Fruit fly (Drosophila melanogaster) whole organism, prepupa: ENCODE data around the gene CG16989.
A peak's percentile ranks its signal among the peaks of the same experiment; 100 is the strongest.

ENCODE experiments used
- Blimp-1 ChIP-seq: fragments of 200-800 bp; sonication (Bioruptor generic); optimal IDR thresholded peaks from 3 replicates; lab custom pipeline; 2017; ENCODE audit warnings: missing biosample characterization, missing genetic modification characterization, mild to moderate bottlenecking, moderate library complexity, missing genetic modification reagents
- CG10631 ChIP-seq: fragments of 200-800 bp; sonication (Bioruptor generic); optimal IDR thresholded peaks from 2 replicates; lab custom pipeline; 2016; ENCODE audit warnings: missing biosample characterization, missing genetic modification characterization
- CG10669 ChIP-seq: fragments of 200-800 bp; sonication (Bioruptor generic); optimal IDR thresholded peaks from 3 replicates; lab custom pipeline; 2018; ENCODE audit warnings: missing biosample characterization, mild to moderate bottlenecking, missing genetic modification characterization, moderate library complexity
- CG15336 ChIP-seq: fragments of 200-800 bp; sonication (Bioruptor generic); IDR thresholded peaks from 2 replicates; pipeline ENCODE4 v1.3.6; 2022; ENCODE audit warnings: missing biosample characterization, missing genetic modification characterization
- CG1621 ChIP-seq: fragments of 200-800 bp; sonication (Bioruptor generic); optimal IDR thresholded peaks from 3 replicates; lab custom pipeline; 2018; ENCODE audit warnings: missing biosample characterization, mild to moderate bottlenecking, missing genetic modification characterization
- CG3032 ChIP-seq: fragments of 200-800 bp; optimal IDR thresholded peaks from 2 replicates; lab custom pipeline; 2019; ENCODE audit warnings: missing biosample characterization, mild to moderate bottlenecking, missing genetic modification characterization, moderate library complexity
- CG31627 ChIP-seq: fragments of 200-800 bp; sonication (Bioruptor generic); optimal IDR thresholded peaks from 3 replicates; lab custom pipeline; 2016; ENCODE audit warnings: missing biosample characterization, missing genetic modification characterization
- CG3919 ChIP-seq: fragments of 200-800 bp; sonication (Bioruptor generic); optimal IDR thresholded peaks from 3 replicates; lab custom pipeline; 2016; ENCODE audit warnings: missing biosample characterization, missing genetic modification characterization
- CG4318 ChIP-seq: fragments of 200-800 bp; sonication (Bioruptor generic); optimal IDR thresholded peaks from 3 replicates; lab custom pipeline; 2017; ENCODE audit warnings: missing biosample characterization, mild to moderate bottlenecking, missing genetic modification characterization
- CG6163 ChIP-seq: fragments of 200-800 bp; sonication (Bioruptor generic); IDR thresholded peaks from 3 replicates; pipeline ENCODE4 v1.3.6; 2022; ENCODE audit warnings: missing biosample characterization, missing genetic modification characterization
- CG6276 ChIP-seq: fragments of 200-800 bp; sonication (Bioruptor generic); optimal IDR thresholded peaks from 2 replicates; lab custom pipeline; 2017; ENCODE audit warnings: missing biosample characterization, mild to moderate bottlenecking, missing genetic modification characterization
- CG6792 ChIP-seq: fragments of 200-800 bp; sonication (Bioruptor generic); optimal IDR thresholded peaks from 3 replicates; lab custom pipeline; 2016; ENCODE audit warnings: missing biosample characterization, missing genetic modification characterization
- CG6808 ChIP-seq: fragments of 200-800 bp; sonication (Bioruptor generic); optimal IDR thresholded peaks from 3 replicates; lab custom pipeline; 2017; ENCODE audit warnings: missing biosample characterization, missing genetic modification characterization, mild to moderate bottlenecking, moderate library complexity, missing genetic modification reagents
- CG6854 ChIP-seq: fragments of 200-800 bp; sonication (Bioruptor generic); optimal IDR thresholded peaks from 2 replicates; lab custom pipeline; 2017; ENCODE audit warnings: missing biosample characterization, mild to moderate bottlenecking, missing genetic modification characterization
- CG8319 ChIP-seq: fragments of 200-800 bp; sonication (Bioruptor generic); optimal IDR thresholded peaks from 3 replicates; lab custom pipeline; 2016; ENCODE audit warnings: missing biosample characterization, missing genetic modification characterization
- CG8632 ChIP-seq: fragments of 200-800 bp; sonication (Bioruptor generic); optimal IDR thresholded peaks from 3 replicates; lab custom pipeline; 2016; ENCODE audit warnings: missing biosample characterization, missing genetic modification characterization
- Eip75B ChIP-seq: fragments of 200-800 bp; sonication (Bioruptor generic); optimal IDR thresholded peaks from 3 replicates; lab custom pipeline; 2016; ENCODE audit warnings: missing biosample characterization, missing genetic modification characterization
- Eip78C ChIP-seq: fragments of 200-800 bp; sonication (Bioruptor generic); peaks from one replicate; lab custom pipeline; 2016; ENCODE audit warnings: missing biosample characterization, missing genetic modification characterization
- Ets21C ChIP-seq: fragments of 200-800 bp; sonication (Bioruptor generic); optimal IDR thresholded peaks from 3 replicates; lab custom pipeline; 2016; ENCODE audit warnings: missing biosample characterization, missing genetic modification characterization
- Ets96B ChIP-seq: fragments of 200-800 bp; optimal IDR thresholded peaks from 2 replicates; lab custom pipeline; 2019; ENCODE audit warnings: missing biosample characterization, mild to moderate bottlenecking, missing genetic modification characterization, moderate library complexity
- Hr38 ChIP-seq: sonication (Bioruptor generic); optimal IDR thresholded peaks from 2 replicates; lab custom pipeline; 2016; ENCODE audit warnings: missing biosample characterization, missing genetic modification characterization
- Hr39 ChIP-seq: fragments of 200-800 bp; sonication (Bioruptor generic); optimal IDR thresholded peaks from 2 replicates; lab custom pipeline; 2016; ENCODE audit warnings: missing biosample characterization, missing genetic modification characterization
- Hr4 ChIP-seq: fragments of 200-800 bp; sonication (Bioruptor generic); optimal IDR thresholded peaks from 3 replicates; lab custom pipeline; 2016; ENCODE audit warnings: missing biosample characterization, missing genetic modification characterization
- Met ChIP-seq: fragments of 200-800 bp; sonication (Bioruptor generic); optimal IDR thresholded peaks from 3 replicates; lab custom pipeline; 2016; ENCODE audit warnings: missing biosample characterization, missing genetic modification characterization
- OdsH ChIP-seq: fragments of 200-800 bp; sonication (Bioruptor generic); optimal IDR thresholded peaks from 3 replicates; lab custom pipeline; 2016; ENCODE audit warnings: missing biosample characterization, missing genetic modification characterization
- Smox ChIP-seq: fragments of 200-800 bp; sonication (Bioruptor generic); optimal IDR thresholded peaks from 3 replicates; lab custom pipeline; 2016; ENCODE audit warnings: missing biosample characterization, missing genetic modification characterization
- Sox102F ChIP-seq: fragments of 200-800 bp; sonication (Bioruptor generic); optimal IDR thresholded peaks from 2 replicates; lab custom pipeline; 2016; ENCODE audit warnings: missing biosample characterization, mild to moderate bottlenecking, missing genetic modification characterization
- Sox14 ChIP-seq: fragments of 200-800 bp; sonication (Bioruptor generic); optimal IDR thresholded peaks from 3 replicates; lab custom pipeline; 2016; ENCODE audit warnings: missing biosample characterization, missing genetic modification characterization
- achi ChIP-seq: fragments of 200-800 bp; sonication (Bioruptor generic); optimal IDR thresholded peaks from 3 replicates; lab custom pipeline; 2016; ENCODE audit warnings: missing biosample characterization, missing genetic modification characterization
- acj6 ChIP-seq: fragments of 200-800 bp; sonication (Bioruptor generic); optimal IDR thresholded peaks from 3 replicates; lab custom pipeline; 2016; ENCODE audit warnings: missing biosample characterization, missing genetic modification characterization
- cyc ChIP-seq: fragments of 200-800 bp; sonication (Bioruptor generic); optimal IDR thresholded peaks from 3 replicates; lab custom pipeline; 2016; ENCODE audit warnings: missing biosample characterization, missing genetic modification characterization
- dac ChIP-seq: fragments of 200-800 bp; sonication (Bioruptor generic); optimal IDR thresholded peaks from 2 replicates; lab custom pipeline; 2017; ENCODE audit warnings: missing biosample characterization, mild to moderate bottlenecking, missing genetic modification characterization
- eg ChIP-seq: fragments of 200-800 bp; sonication (Bioruptor generic); IDR thresholded peaks from 3 replicates; pipeline ENCODE4 v1.3.6; 2022; ENCODE audit warnings: missing biosample characterization, missing genetic modification characterization
- esn ChIP-seq: fragments of 200-800 bp; sonication (Bioruptor generic); optimal IDR thresholded peaks from 2 replicates; lab custom pipeline; 2016; ENCODE audit warnings: missing biosample characterization, mild to moderate bottlenecking, missing genetic modification characterization, moderate library complexity
- fd85E ChIP-seq: fragments of 200-800 bp; sonication (Bioruptor generic); optimal IDR thresholded peaks from 3 replicates; lab custom pipeline; 2016; ENCODE audit warnings: missing biosample characterization, missing genetic modification characterization
- fkh ChIP-seq: fragments of 200-800 bp; sonication (Bioruptor generic); optimal IDR thresholded peaks from 3 replicates; lab custom pipeline; 2017; ENCODE audit warnings: missing biosample characterization, mild to moderate bottlenecking, missing genetic modification characterization, moderate library complexity
- lz ChIP-seq: fragments of 200-800 bp; sonication (Bioruptor generic); optimal IDR thresholded peaks from 3 replicates; lab custom pipeline; 2016; ENCODE audit warnings: missing biosample characterization, missing genetic modification characterization
- net ChIP-seq: fragments of 200-800 bp; sonication (Bioruptor generic); optimal IDR thresholded peaks from 3 replicates; lab custom pipeline; 2016; ENCODE audit warnings: missing biosample characterization, missing genetic modification characterization
- pdm3 ChIP-seq: fragments of 200-800 bp; sonication (Bioruptor generic); optimal IDR thresholded peaks from 3 replicates; lab custom pipeline; 2016; ENCODE audit warnings: missing biosample characterization, missing genetic modification characterization
- ss ChIP-seq, 2 experiments: fragments of 200-800 bp; sonication (Bioruptor generic); optimal IDR thresholded peaks; 2 replicates in 1 of 2; 3 replicates in 1 of 2; lab custom pipeline; 2017 to 2018; ENCODE audit warnings: mild to moderate bottlenecking in 2 of 2, missing biosample characterization in 2 of 2, missing genetic modification characterization in 2 of 2, moderate library complexity in 1 of 2
- svp ChIP-seq: fragments of 200-800 bp; sonication (Bioruptor generic); peaks from one replicate; lab custom pipeline; 2016; ENCODE audit warnings: missing biosample characterization, missing genetic modification characterization
- topi ChIP-seq: fragments of 200-800 bp; sonication (Bioruptor generic); optimal IDR thresholded peaks from 3 replicates; lab custom pipeline; 2016; ENCODE audit warnings: missing biosample characterization, missing genetic modification characterization
- vri ChIP-seq: fragments of 200-800 bp; sonication (Bioruptor generic); optimal IDR thresholded peaks from 3 replicates; lab custom pipeline; 2016; ENCODE audit warnings: missing biosample characterization, mild to moderate bottlenecking, missing genetic modification characterization

Gene CG16989

dm6 chrX:758892-759621, 33.9 kb upstream of the CG16989 start, which contains the start of gene CG5273:
Gene CG5273 (plus strand): TSS chrX:759594.
- TF ChIP-seq Blimp-1 (GFP tag; lab: Kevin White, UChicago) (peak; percentile 93), Hr38 (no peak), Eip75B (GFP tag; lab: Kevin White, UChicago) (peak; percentile 1), CG6792 (GFP tag; lab: Kevin White, UChicago) (no peak), Smox (GFP tag; lab: Kevin White, UChicago) (peak; percentile 15), esn (GFP tag; lab: Kevin White, UChicago) (peak; percentile 42), vri (GFP tag; lab: Kevin White, UChicago) (peak; percentile 55), pdm3 (GFP tag; lab: Kevin White, UChicago) (no peak), fd85E (GFP tag; lab: Kevin White, UChicago) (no peak), CG6854 (GFP tag; lab: Kevin White, UChicago) (no peak), Ets21C (GFP tag; lab: Kevin White, UChicago) (no peak), CG8319 (GFP tag; lab: Kevin White, UChicago) (no peak), eg (GFP tag; lab: Robert Waterston, UW) (0 out of 3 replicates have a peak, but pooled peaks have one; percentile 6), Eip78C (GFP tag; lab: Kevin White, UChicago) (peak; percentile 75), topi (GFP tag; lab: Kevin White, UChicago) (peak; percentile 34), acj6 (GFP tag; lab: Kevin White, UChicago) (no peak), CG3919 (GFP tag; lab: Kevin White, UChicago) (peak; percentile 12), Met (GFP tag; lab: Kevin White, UChicago) (no peak), lz (peak; percentile 11), fkh (GFP tag; lab: Kevin White, UChicago) (no peak), CG3032 (no peak), Sox14 (GFP tag; lab: Kevin White, UChicago) (peak; percentile 22), Sox102F (peak; percentile 28), cyc (GFP tag; lab: Kevin White, UChicago) (no peak), OdsH (GFP tag; lab: Kevin White, UChicago) (no peak), CG10669 (no peak), CG10631 (GFP tag; lab: Kevin White, UChicago) (no peak), Hr4 (GFP tag; lab: Kevin White, UChicago) (no peak), net (GFP tag; lab: Kevin White, UChicago) (no peak), CG6276 (GFP tag; lab: Kevin White, UChicago) (no peak), CG6808 (GFP tag; lab: Kevin White, UChicago) (peak; percentile 8), CG1621 (tag; lab: Kevin White, UChicago) (peak; percentile 36), CG8632 (GFP tag; lab: Kevin White, UChicago) (no peak), Ets96B (tag; lab: Kevin White, UChicago) (no peak), CG15336 (GFP tag; lab: Robert Waterston, UW) (no peak), achi (peak; percentile 73), ss (GFP tag; optimal IDR thresholded peaks at IDR 0.05; lab: Kevin White, UChicago) (peak; percentile 8 to 34), svp (GFP tag; lab: Kevin White, UChicago) (peak; percentile 90), CG6163 (no peak), dac (GFP tag; lab: Kevin White, UChicago) (no peak)

dm6 chrX:762047-762446, 30.9 kb upstream of the CG16989 start:
- TF ChIP-seq CG31627 (GFP tag; lab: Kevin White, UChicago) (no peak), CG1621 (tag; lab: Kevin White, UChicago) (no peak), eg (GFP tag; lab: Robert Waterston, UW) (no peak), CG15336 (GFP tag; lab: Robert Waterston, UW) (no peak), acj6 (GFP tag; lab: Kevin White, UChicago) (no peak), CG4318 (GFP tag; lab: Kevin White, UChicago) (no peak), Blimp-1 (GFP tag; lab: Kevin White, UChicago) (no peak), achi (no peak), Eip75B (GFP tag; lab: Kevin White, UChicago) (no peak), Hr39 (GFP tag; lab: Kevin White, UChicago) (no peak), Sox102F (no peak), Ets21C (GFP tag; lab: Kevin White, UChicago) (no peak), Hr38 (no peak), fd85E (GFP tag; lab: Kevin White, UChicago) (no peak), Eip78C (GFP tag; lab: Kevin White, UChicago) (no peak), Ets96B (tag; lab: Kevin White, UChicago) (no peak)
